Worm (Caenorhabditis elegans) whole organism, L3 larva: Measurements from ENCODE around the gene csn-5.

Experiments used
- R02D3.7 ChIP-seq: fragments of 150-350 bp; optimal IDR thresholded peaks from 2 replicates; lab custom pipeline; 2014; ENCODE audit warnings: missing biosample characterization, missing genetic modification characterization
- ZK546.5 ChIP-seq: sonication (generic microtip); optimal IDR thresholded peaks from 2 replicates; lab custom pipeline; 2017; ENCODE audit warnings: missing biosample characterization, missing genetic modification characterization
- aly-2 ChIP-seq: fragments of 150-350 bp; optimal IDR thresholded peaks from 2 replicates; lab custom pipeline; 2014; ENCODE audit warnings: missing biosample characterization, missing genetic modification characterization
- ama-1 ChIP-seq: fragments of 150-350 bp; optimal IDR thresholded peaks from 2 replicates; lab custom pipeline; 2018
- ceh-16 ChIP-seq: sonication (generic microtip); optimal IDR thresholded peaks from 2 replicates; lab custom pipeline; 2017; ENCODE audit warnings: missing biosample characterization, missing genetic modification characterization
- ceh-28 ChIP-seq: fragments of 150-350 bp; optimal IDR thresholded peaks from 2 replicates; lab custom pipeline; 2014; ENCODE audit warnings: missing biosample characterization, missing genetic modification reagents, missing genetic modification characterization
- ceh-9 ChIP-seq: sonication (generic microtip); optimal IDR thresholded peaks from 2 replicates; lab custom pipeline; 2018; ENCODE audit warnings: missing biosample characterization, missing genetic modification characterization
- daf-12 ChIP-seq: fragments of 150-350 bp; optimal IDR thresholded peaks from 2 replicates; lab custom pipeline; 2014; ENCODE audit warnings: missing biosample characterization, missing genetic modification reagents, missing genetic modification characterization
- egl-27 ChIP-seq: sonication (generic microtip); optimal IDR thresholded peaks from 4 replicates; lab custom pipeline; 2017; ENCODE audit warnings: missing biosample characterization, missing genetic modification reagents, missing genetic modification characterization
- egl-5 ChIP-seq: fragments of 150-350 bp; optimal IDR thresholded peaks from 2 replicates; lab custom pipeline; 2017; ENCODE audit warnings: missing biosample characterization, missing genetic modification reagents, missing genetic modification characterization, inconsistent platforms
- elt-2 ChIP-seq: sonication (generic microtip); optimal IDR thresholded peaks from 2 replicates; lab custom pipeline; 2016; ENCODE audit warnings: missing genetic modification reagents, mild to moderate bottlenecking, missing genetic modification characterization, missing compliant biosample characterization
- elt-3 ChIP-seq, 3 experiments: fragments of 150-350 bp in 1 of 3; sonication (generic microtip) in 2 of 3; optimal IDR thresholded peaks; 2 replicates in 2 of 3; 4 replicates in 1 of 3; lab custom pipeline; 2014 to 2017; ENCODE audit warnings: missing biosample characterization in 3 of 3, missing genetic modification characterization in 3 of 3
- fkh-10 ChIP-seq: sonication (generic microtip); optimal IDR thresholded peaks from 2 replicates; lab custom pipeline; 2017; ENCODE audit warnings: missing biosample characterization, missing genetic modification reagents, missing genetic modification characterization
- fkh-2 ChIP-seq: fragments of 150-350 bp; optimal IDR thresholded peaks from 2 replicates; lab custom pipeline; 2014; ENCODE audit warnings: missing biosample characterization, missing genetic modification reagents, missing genetic modification characterization
- fos-1 ChIP-seq: fragments of 150-350 bp; optimal IDR thresholded peaks from 2 replicates; lab custom pipeline; 2014; ENCODE audit warnings: missing biosample characterization, missing genetic modification characterization
- hmg-11 ChIP-seq: sonication (generic microtip); optimal IDR thresholded peaks from 2 replicates; lab custom pipeline; 2016; ENCODE audit warnings: missing genetic modification characterization, missing compliant biosample characterization
- jun-1 ChIP-seq: fragments of 150-350 bp; optimal IDR thresholded peaks from 2 replicates; lab custom pipeline; 2014; ENCODE audit warnings: missing biosample characterization, missing genetic modification reagents, missing genetic modification characterization
- lin-15B ChIP-seq: fragments of 150-350 bp; optimal IDR thresholded peaks from 2 replicates; lab custom pipeline; 2014; ENCODE audit warnings: missing biosample characterization, missing genetic modification characterization
- lin-39 ChIP-seq: fragments of 150-350 bp; optimal IDR thresholded peaks from 2 replicates; lab custom pipeline; 2018; ENCODE audit warnings: missing biosample characterization, missing genetic modification reagents, missing genetic modification characterization
- lsy-12 ChIP-seq: sonication (generic microtip); optimal IDR thresholded peaks from 2 replicates; lab custom pipeline; 2016; ENCODE audit warnings: mild to moderate bottlenecking, missing genetic modification characterization, missing compliant biosample characterization
- mdl-1 ChIP-seq: fragments of 150-350 bp; optimal IDR thresholded peaks from 2 replicates; lab custom pipeline; 2014; ENCODE audit warnings: missing biosample characterization, missing genetic modification characterization
- mml-1 ChIP-seq: fragments of 150-350 bp; sonication (generic microtip); optimal IDR thresholded peaks from 3 replicates; lab custom pipeline; 2014; ENCODE audit warnings: missing biosample characterization, missing genetic modification characterization
- nfya-1 ChIP-seq: sonication (generic microtip); optimal IDR thresholded peaks from 2 replicates; lab custom pipeline; 2017; ENCODE audit warnings: missing genetic modification characterization, mild to moderate bottlenecking, missing compliant biosample characterization, antibody characterized with exemption, moderate library complexity; ENCODE audit not compliant: insufficient read depth
- nhr-11 ChIP-seq: fragments of 150-350 bp; optimal IDR thresholded peaks from 2 replicates; lab custom pipeline; 2014; ENCODE audit warnings: missing biosample characterization, missing genetic modification characterization
- nhr-12 ChIP-seq: fragments of 150-350 bp; optimal IDR thresholded peaks from 2 replicates; lab custom pipeline; 2014; ENCODE audit warnings: missing biosample characterization, missing genetic modification characterization
- nhr-23 ChIP-seq: fragments of 150-350 bp; optimal IDR thresholded peaks from 2 replicates; lab custom pipeline; 2014; ENCODE audit warnings: missing biosample characterization, missing genetic modification reagents, missing genetic modification characterization
- nhr-25 ChIP-seq: sonication (generic microtip); optimal IDR thresholded peaks from 2 replicates; lab custom pipeline; 2017; ENCODE audit warnings: missing biosample characterization, missing genetic modification characterization
- nhr-28 ChIP-seq: fragments of 150-350 bp; optimal IDR thresholded peaks from 2 replicates; lab custom pipeline; 2014; ENCODE audit warnings: missing biosample characterization, missing genetic modification characterization
- nhr-43 ChIP-seq: sonication (generic microtip); optimal IDR thresholded peaks from 2 replicates; lab custom pipeline; 2016; ENCODE audit warnings: mild to moderate bottlenecking, missing genetic modification characterization, missing compliant biosample characterization; ENCODE audit not compliant: poor library complexity, severe bottlenecking
- nhr-67 ChIP-seq: fragments of 150-350 bp; optimal IDR thresholded peaks from 2 replicates; lab custom pipeline; 2014; ENCODE audit warnings: missing biosample characterization, missing genetic modification characterization
- nhr-76 ChIP-seq: fragments of 150-350 bp; sonication (generic microtip); optimal IDR thresholded peaks from 5 replicates; lab custom pipeline; 2014; ENCODE audit warnings: missing biosample characterization, missing genetic modification characterization
- nhr-77 ChIP-seq: fragments of 150-350 bp; optimal IDR thresholded peaks from 2 replicates; lab custom pipeline; 2014; ENCODE audit warnings: missing biosample characterization, missing genetic modification characterization
- pha-4 ChIP-seq: fragments of 150-350 bp; optimal IDR thresholded peaks from 2 replicates; lab custom pipeline; 2014; ENCODE audit warnings: missing biosample characterization, missing genetic modification reagents, missing genetic modification characterization
- pqm-1 ChIP-seq: fragments of 150-350 bp; optimal IDR thresholded peaks from 2 replicates; lab custom pipeline; 2017; ENCODE audit warnings: missing biosample characterization, missing genetic modification characterization, inconsistent platforms
- sea-2 ChIP-seq: fragments of 150-350 bp; sonication (generic microtip); optimal IDR thresholded peaks from 4 replicates; lab custom pipeline; 2014; ENCODE audit warnings: missing biosample characterization, missing genetic modification reagents, missing genetic modification characterization
- skn-1 ChIP-seq: fragments of 150-350 bp; optimal IDR thresholded peaks from 2 replicates; lab custom pipeline; 2014; ENCODE audit warnings: missing biosample characterization, missing genetic modification characterization
- snpc-4 ChIP-seq: fragments of 150-350 bp; optimal IDR thresholded peaks from 2 replicates; lab custom pipeline; 2014; ENCODE audit warnings: missing biosample characterization, missing genetic modification characterization
- tbx-2 ChIP-seq: sonication (generic microtip); optimal IDR thresholded peaks from 2 replicates; lab custom pipeline; 2016; ENCODE audit warnings: mild to moderate bottlenecking, missing genetic modification characterization, missing compliant biosample characterization
- unc-62 ChIP-seq: fragments of 150-350 bp; sonication (generic microtip); optimal IDR thresholded peaks from 4 replicates; lab custom pipeline; 2014; ENCODE audit warnings: missing biosample characterization, missing genetic modification reagents, missing genetic modification characterization
- zag-1 ChIP-seq: fragments of 150-350 bp; optimal IDR thresholded peaks from 2 replicates; lab custom pipeline; 2014; ENCODE audit warnings: missing biosample characterization, missing genetic modification characterization
- ztf-11 ChIP-seq: fragments of 150-350 bp; optimal IDR thresholded peaks from 2 replicates; lab custom pipeline; 2014; ENCODE audit warnings: missing biosample characterization, missing genetic modification characterization
- ztf-4 ChIP-seq: fragments of 150-350 bp; optimal IDR thresholded peaks from 2 replicates; lab custom pipeline; 2014; ENCODE audit warnings: missing biosample characterization, missing genetic modification characterization

Gene csn-5

DNA sequence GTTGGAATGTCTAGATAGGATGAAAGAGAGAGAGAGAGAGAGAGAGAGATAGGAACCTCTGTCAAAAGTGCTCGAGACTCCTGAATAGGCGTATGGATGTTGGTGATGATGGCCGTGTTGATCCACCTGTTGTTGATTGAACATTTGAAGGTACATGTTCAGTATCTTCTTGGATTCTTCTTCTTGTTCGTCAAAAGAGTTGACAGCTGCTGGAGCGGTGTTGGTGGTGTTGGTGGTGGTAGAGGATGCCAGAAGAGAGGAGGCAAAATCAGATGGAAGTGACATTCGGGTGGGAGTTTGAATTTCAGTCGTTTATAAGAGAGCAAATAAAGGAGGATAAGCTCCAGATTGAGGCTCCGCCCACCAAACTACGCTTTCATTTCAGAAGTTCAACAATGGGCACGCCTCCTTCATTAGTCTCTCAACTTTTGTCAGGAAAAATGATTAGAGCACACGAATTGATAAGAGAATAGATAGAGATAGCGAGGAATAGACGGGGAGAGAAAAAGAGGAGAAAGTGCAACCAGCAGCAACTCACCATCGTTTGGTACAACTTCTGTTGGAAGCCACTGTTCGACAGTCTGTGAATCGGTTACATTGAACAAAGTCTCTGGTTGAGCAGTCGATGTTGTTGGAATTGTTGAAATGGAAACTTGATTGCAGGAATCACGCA lies 3.6 kb downstream of the csn-5 start:
- peak; percentile 8 for TF ChIP-seq ama-1
- TF ChIP-seq elt-2 (tag; lab: Kevin White, UChicago): peak; percentile 63
- TF ChIP-seq nhr-12: no peak
- no peak for TF ChIP-seq ceh-9 (tag; lab: Kevin White, UChicago)
- no peak for TF ChIP-seq ceh-16
- peak; percentile 50 for TF ChIP-seq pqm-1 (tag; lab: Kevin White, UChicago)
- no peak for TF ChIP-seq unc-62 (GFP tag; lab: Kevin White, UChicago)
- no peak for TF ChIP-seq fos-1
- no peak for TF ChIP-seq nhr-76 (tag; lab: Kevin White, UChicago)
- TF ChIP-seq lin-15B (tag; lab: Kevin White, UChicago): no peak

DNA sequence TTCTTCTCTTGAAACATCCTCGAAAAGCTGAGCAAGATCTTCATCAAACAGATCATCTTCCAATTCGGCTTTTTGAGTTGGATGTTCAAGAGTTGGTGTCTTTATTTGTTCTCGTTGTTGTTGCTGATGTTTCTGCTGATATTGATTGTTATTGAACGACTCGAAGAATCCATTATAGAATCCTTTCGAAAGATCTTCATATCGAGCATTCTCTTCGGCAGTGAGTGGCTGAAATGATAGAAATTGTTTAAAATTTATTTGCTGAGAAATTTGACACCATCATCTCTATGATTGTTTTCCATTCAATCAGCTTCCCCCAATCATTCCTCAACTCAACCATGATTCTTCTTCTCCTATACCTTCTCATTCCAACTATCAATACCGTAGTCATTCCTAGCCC lies 4.3 kb downstream of the csn-5 start, which contains the start of gene clec-178:
TSS of gene clec-178 (plus strand) at position 301 of the 400 bp plus-strand sequence.
- no peak for TF ChIP-seq ztf-4
- TF ChIP-seq skn-1: no peak
- no peak for TF ChIP-seq nhr-77 (tag; lab: Kevin White, UChicago)
- TF ChIP-seq unc-62 (GFP tag; lab: Kevin White, UChicago): no peak
- TF ChIP-seq nhr-67 (tag; lab: Kevin White, UChicago): no peak
- TF ChIP-seq fos-1: no peak
- TF ChIP-seq lin-39 (tag; lab: Kevin White, UChicago): no peak
- no peak for TF ChIP-seq zag-1
- no peak for TF ChIP-seq egl-27
- TF ChIP-seq nhr-11 (tag; lab: Kevin White, UChicago): no peak
- TF ChIP-seq nhr-28 (tag; lab: Kevin White, UChicago): no peak
- TF ChIP-seq pha-4: no peak
- TF ChIP-seq hmg-11 (tag; lab: Kevin White, UChicago): no peak
- TF ChIP-seq sea-2 (GFP tag; lab: Kevin White, UChicago): no peak
- TF ChIP-seq mdl-1: no peak
- TF ChIP-seq ZK546.5 (tag; lab: Kevin White, UChicago): no peak
- no peak for TF ChIP-seq ztf-11 (tag; lab: Kevin White, UChicago)
- TF ChIP-seq daf-12 (tag; lab: Kevin White, UChicago): no peak

ce11 chrIV:5654203-5654602 lies 4.9 kb downstream of the csn-5 start:
- TF ChIP-seq R02D3.7 (tag; lab: Kevin White, UChicago) (no peak), pqm-1 (tag; lab: Kevin White, UChicago) (peak; percentile 64), lsy-12 (tag; lab: Kevin White, UChicago) (no peak), nhr-23 (no peak), elt-2 (tag; lab: Kevin White, UChicago) (peak; percentile 92), lin-15B (tag; lab: Kevin White, UChicago) (no peak), jun-1 (tag; lab: Kevin White, UChicago) (peak; percentile 71), egl-27 (no peak)

DNA sequence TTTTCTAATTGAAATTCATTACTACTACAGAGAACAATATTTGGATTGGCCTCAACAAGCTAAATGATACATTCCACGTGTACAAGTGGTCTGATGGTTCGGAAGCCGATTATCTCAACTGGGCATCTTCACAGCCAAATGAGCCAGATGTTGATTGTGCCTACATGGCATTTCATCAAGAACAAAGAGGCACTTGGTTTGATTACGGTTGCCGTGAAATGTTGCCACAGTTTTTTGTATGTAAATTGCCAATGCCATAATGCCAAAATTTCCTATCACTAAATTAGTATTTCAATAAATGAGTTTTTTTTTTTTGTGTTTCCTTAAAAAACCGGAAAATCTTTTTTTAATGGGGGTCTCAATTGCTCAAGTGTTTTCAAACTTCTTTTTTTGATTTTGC lies 5.4 kb downstream of the csn-5 start:
- no peak for TF ChIP-seq fkh-10 (GFP tag; lab: Kevin White, UChicago)
- TF ChIP-seq nhr-77 (tag; lab: Kevin White, UChicago): no peak
- no peak for TF ChIP-seq skn-1
- TF ChIP-seq jun-1 (tag; lab: Kevin White, UChicago): no peak
- no peak for TF ChIP-seq pqm-1 (tag; lab: Kevin White, UChicago)
- TF ChIP-seq aly-2 (tag; lab: Kevin White, UChicago): no peak
- TF ChIP-seq fkh-2 (tag; lab: Kevin White, UChicago): no peak
- no peak for TF ChIP-seq nhr-11 (tag; lab: Kevin White, UChicago)
- no peak for TF ChIP-seq ceh-9 (tag; lab: Kevin White, UChicago)
- TF ChIP-seq nhr-23: no peak
- no peak for TF ChIP-seq ceh-28
- no peak for TF ChIP-seq nhr-12

ce11 chrIV:5655966-5656389 lies 6.6 kb downstream of the csn-5 start:
- TF ChIP-seq mdl-1 (no peak), nhr-25 (tag; lab: Kevin White, UChicago) (peak; percentile 84), snpc-4 (tag; lab: Kevin White, UChicago) (no peak), elt-2 (tag; lab: Kevin White, UChicago) (peak; percentile 51), skn-1 (no peak), mml-1 (tag; lab: Kevin White, UChicago) (no peak), nhr-23 (peak; percentile 87), ZK546.5 (tag; lab: Kevin White, UChicago) (no peak), nhr-77 (tag; lab: Kevin White, UChicago) (no peak), sea-2 (GFP tag; lab: Kevin White, UChicago) (no peak), egl-5 (tag; lab: Kevin White, UChicago) (no peak), nfya-1 (peak; percentile 46), aly-2 (tag; lab: Kevin White, UChicago) (no peak), jun-1 (tag; lab: Kevin White, UChicago) (peak; percentile 66), elt-3 (tag; optimal IDR thresholded peaks at IDR 0.05; lab: Kevin White, UChicago) (peak in 1 of 3 experiments; percentile 5), nhr-43 (tag; lab: Kevin White, UChicago) (peak; percentile 87), tbx-2 (tag; lab: Kevin White, UChicago) (no peak), hmg-11 (tag; lab: Kevin White, UChicago) (no peak), nhr-12 (no peak), lin-15B (tag; lab: Kevin White, UChicago) (peak; percentile 94), nhr-28 (tag; lab: Kevin White, UChicago) (no peak), nhr-67 (tag; lab: Kevin White, UChicago) (no peak), nhr-11 (tag; lab: Kevin White, UChicago) (no peak), fkh-10 (GFP tag; lab: Kevin White, UChicago) (no peak), lsy-12 (tag; lab: Kevin White, UChicago) (peak; percentile 36)
